Fruit fly (Drosophila melanogaster): ENCODE data around the gene Cpr72Eb.

dm6 chr3L:16357860-16358259, 6.8 kb upstream of the Cpr72Eb start:
- TF ChIP-seq psq (optimal IDR thresholded peaks at IDR 0.05) (no peak), Sin3A (optimal IDR thresholded peaks at IDR 0.05) (no peak), Myc (optimal IDR thresholded peaks at IDR 0.05) (no peak)

Measured in Kc167 (cell line).